Fruit fly (Drosophila melanogaster) S2 (cell line): ENCODE results near the gene CG9270.

Experiments used
- CG8478 ChIP-seq: fragments of >200 bp; optimal IDR thresholded peaks from 2 replicates; lab custom pipeline; 2018
- CTCF ChIP-seq, 2 experiments: fragments of >200 bp; optimal IDR thresholded peaks; 2 replicates each; lab custom pipeline; 2018

The CG9270 gene

DNA sequence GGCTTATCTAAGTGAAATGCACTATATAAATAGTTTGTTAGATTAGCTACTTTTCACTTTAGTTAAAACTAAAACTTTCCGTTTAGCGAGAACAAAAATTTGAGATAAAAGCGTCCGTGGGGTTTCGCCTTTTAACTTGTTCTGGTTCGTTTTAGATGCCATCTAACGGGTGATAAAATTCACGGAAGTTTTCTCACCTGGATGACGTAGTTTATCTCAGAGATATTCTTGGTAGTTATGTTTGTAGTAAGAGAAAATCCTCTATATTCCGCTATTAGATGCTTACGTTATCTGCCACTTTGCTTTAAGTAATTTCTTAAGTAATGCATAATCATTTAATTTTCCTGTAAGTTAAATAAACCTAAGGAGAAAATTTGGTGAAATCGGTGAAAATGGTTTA is at the start of gene CG9270:
Gene CG9270 (minus strand): TSS at position 101 of the 400 bp plus-strand sequence.
- TF ChIP-seq CG8478 (lab: Kevin White, UChicago) (no peak), CTCF (optimal IDR thresholded peaks at IDR 0.05; lab: Kevin White, UChicago) (no peak)

DNA sequence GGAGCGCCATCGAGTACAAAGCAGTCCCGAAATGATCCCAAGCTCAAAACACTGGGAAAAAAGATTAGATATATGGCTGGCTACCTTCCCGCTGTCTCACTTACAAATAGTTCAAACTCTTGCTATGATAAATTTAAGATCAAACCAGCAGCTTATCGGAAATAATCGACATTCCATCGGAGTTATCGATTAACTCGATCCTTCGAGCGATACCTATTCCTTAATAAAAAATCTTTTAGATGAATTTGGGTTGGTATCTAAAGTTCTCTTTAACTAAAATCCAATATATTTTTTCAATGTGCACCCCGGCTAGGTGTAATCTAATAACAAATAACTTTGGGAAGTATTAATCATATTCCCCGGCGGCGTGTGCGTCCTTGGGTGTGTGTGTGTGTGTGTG is 48.3 kb upstream of the CG9270 start:
- TF ChIP-seq CG8478 (lab: Kevin White, UChicago) (no peak), CTCF (optimal IDR thresholded peaks at IDR 0.05; lab: Kevin White, UChicago) (no peak)

DNA sequence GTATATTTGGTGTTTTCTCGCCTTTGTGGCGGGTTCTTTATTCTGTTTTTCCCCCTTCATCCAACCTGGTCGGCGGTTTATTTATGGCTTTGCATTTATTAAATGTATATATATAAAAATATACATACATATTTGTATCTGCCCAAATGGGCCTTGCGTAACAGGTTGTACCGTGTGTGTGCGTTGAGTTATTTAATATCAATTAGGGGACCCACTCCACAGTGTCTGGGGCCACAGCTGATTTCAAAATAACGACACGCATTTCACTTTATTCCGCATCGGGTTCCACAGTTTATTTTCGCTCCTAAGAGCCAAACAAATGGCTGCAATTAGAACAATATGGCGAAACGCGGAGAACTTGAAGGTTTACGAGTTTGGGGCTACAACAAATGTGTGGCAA is 41.7 kb upstream of the CG9270 start:
- TF ChIP-seq CG8478 (lab: Kevin White, UChicago) (no peak), CTCF (optimal IDR thresholded peaks at IDR 0.05; lab: Kevin White, UChicago) (no peak)

DNA sequence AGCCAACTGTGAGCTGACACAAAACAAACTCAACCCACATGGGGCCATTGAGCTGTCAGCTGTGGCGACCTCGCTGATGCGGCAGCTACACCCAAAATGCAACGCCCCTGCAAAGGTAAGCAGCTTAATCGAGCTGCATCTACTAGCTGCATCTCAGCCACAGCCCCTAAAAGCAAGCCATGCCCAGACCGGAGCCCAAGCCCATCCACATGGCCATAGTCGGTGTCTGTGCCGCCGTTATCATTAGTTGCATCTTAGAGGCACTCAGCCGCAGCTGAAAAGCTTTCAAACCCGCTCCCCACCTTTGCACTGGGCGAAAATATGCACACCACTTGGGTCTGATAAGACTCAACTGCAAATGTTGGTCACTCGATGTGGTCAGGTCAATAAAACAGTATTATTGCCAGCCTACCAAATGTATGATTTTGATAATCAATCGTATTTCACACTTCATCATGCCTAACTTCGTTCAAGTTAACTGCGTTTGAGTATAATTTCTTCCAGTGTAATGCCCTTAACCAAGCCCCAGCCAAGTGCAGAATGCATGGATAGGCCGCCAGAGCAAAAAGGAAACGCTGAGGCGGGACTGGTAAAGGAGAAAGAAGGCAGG is 40.2 kb upstream of the CG9270 start:
- TF ChIP-seq CG8478 (lab: Kevin White, UChicago) (no peak), CTCF (optimal IDR thresholded peaks at IDR 0.05; lab: Kevin White, UChicago) (no peak)

DNA sequence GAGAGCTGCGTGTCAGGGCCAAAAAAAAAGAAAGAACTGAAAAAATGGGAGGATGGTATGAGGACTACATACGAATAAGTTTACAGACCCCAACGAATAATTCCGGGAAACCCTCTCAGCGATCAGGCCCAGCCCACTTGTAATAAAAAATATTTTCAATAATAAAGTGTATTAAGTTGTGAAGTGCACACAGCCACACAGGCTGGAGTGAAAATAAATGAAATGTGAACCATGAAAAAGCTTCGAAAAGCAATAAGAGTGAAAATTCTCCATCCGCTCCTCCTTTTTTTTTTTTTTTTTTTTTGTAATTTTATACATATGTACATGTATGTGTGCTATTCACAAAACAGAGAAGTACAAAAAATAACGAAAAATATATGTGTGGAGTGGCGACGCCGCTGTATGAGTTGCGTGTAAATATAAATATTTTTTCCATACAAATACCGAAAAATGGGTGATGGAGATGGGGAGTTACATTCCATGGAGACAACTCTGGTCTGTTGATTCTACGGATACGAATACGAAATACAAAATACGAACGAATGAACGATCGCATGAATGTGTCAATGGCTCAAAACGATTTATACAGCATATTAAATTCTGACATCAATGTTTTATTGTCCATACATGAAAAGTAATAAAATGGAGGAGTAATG is 37.9 kb upstream of the CG9270 start:
- TF ChIP-seq CG8478 (lab: Kevin White, UChicago): no peak
- TF ChIP-seq CTCF (optimal IDR thresholded peaks at IDR 0.05; lab: Kevin White, UChicago): no peak

DNA sequence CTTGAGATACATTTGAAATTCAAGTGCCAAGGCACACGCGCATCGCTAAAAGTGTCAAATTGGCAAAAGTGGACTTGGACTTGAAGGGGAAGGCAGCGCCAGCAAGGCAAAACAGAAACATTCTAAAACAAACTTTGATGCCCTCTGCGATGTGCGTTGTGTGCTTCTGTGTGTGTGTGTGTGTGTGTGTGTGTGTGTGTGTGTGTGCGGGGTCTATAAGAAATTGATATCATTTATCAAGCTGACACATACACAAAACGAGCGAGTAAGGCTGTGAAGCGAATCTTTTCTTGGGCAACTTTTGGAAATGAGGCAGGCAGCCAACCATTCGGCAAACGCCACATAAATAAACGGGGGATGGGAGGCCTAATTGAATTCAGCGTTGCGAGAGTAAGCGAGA is 36.9 kb upstream of the CG9270 start:
- no peak for TF ChIP-seq CG8478 (lab: Kevin White, UChicago)
- TF ChIP-seq CTCF (optimal IDR thresholded peaks at IDR 0.05; lab: Kevin White, UChicago): no peak

DNA sequence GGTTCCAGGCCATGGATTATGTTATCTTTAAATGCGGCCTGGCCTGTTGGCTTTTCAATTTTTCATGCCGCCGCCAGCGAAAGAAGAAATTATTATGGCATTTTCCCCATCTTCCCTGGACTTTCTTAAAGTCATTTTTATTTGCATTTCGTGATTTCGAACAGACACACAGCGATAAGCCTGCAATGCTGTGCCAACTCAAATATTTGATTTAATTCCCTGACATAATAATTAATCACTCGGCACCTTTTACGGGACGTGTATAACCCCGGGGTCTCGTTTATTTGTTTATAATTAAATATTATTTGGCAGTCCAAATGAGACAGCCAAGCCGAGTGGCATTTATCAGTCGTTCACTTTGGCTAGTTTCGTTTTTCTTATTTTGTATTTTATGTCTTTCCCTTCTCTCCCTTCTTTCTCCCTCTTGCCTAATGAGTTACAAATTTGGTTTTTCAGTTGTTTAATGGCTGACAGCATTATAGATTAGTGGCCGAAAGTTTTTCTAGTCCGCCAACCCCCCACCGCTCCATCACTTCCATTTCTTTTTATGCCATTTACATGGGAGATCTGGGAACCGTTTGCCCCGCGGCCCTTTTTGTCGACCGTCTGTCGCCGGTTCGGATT is 35.9 kb upstream of the CG9270 start:
- TF ChIP-seq CTCF (optimal IDR thresholded peaks at IDR 0.05; lab: Kevin White, UChicago) (no peak), CG8478 (lab: Kevin White, UChicago) (no peak)

DNA sequence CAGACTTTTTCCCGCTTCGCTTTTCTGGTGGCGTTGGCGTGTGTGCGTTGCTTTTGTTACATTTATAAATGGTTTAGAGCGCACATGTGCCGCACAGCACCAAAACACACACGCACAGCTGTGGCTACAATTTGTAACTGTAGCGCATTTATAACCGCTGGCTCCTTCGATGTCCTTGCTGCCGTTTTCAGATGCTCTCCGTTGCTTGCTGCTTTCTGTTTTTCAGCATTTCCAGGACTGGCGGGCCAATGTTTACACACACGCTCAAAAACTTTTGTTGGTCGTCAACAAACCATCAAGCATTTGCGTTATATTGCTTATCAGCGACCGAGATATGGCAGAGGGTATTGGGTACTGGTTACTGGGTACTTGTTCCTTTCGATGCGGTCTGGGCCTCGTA is 34.8 kb upstream of the CG9270 start:
- no peak for TF ChIP-seq CTCF (optimal IDR thresholded peaks at IDR 0.05; lab: Kevin White, UChicago)
- TF ChIP-seq CG8478 (lab: Kevin White, UChicago): no peak

DNA sequence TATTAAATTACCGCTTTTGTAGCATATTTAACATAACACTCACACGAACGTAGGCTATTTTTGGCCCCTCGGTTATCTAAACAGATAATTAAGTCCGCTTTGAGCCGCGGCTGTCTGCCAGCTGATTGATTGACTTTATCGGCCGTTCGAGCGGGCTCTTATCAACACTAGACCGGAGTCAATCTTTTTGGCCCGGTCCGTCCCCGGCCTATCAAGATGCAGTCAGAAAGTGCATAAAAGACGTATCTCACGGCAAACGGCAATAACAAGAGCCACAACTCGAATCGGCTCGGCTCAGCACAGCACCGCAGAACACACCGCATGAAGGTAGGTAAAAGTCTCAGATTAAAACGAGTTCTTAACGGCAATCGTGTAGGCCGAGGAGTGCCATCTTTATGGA is 31.1 kb upstream of the CG9270 start:
- no peak for TF ChIP-seq CTCF (optimal IDR thresholded peaks at IDR 0.05; lab: Kevin White, UChicago)
- no peak for TF ChIP-seq CG8478 (lab: Kevin White, UChicago)

DNA sequence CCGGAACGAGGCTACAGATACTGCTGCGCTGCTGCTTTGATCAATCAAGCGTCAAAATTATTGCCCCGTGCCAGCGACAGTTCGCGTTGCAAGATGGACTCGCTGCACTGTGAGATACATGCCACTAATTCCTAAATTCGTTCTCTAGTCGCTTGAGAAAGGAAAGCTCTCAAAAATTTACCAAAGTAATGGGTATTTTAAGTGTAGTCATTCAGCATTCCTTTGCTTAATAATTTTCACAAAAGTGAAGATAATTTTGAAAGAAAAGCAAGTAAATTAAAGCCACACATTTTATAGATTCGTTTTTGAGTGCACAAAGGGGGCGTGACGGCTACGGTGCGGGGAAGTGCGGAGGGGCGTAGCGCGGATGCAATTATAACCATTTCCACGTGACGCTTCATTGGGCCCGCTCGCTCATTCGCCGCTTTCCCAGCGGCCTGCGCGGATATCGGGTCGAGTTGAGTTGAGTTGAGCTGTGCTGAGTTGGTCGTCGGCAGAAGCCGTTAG is 26.2 kb upstream of the CG9270 start:
- TF ChIP-seq CG8478 (lab: Kevin White, UChicago) (no peak), CTCF (optimal IDR thresholded peaks at IDR 0.05; lab: Kevin White, UChicago) (no peak)

DNA sequence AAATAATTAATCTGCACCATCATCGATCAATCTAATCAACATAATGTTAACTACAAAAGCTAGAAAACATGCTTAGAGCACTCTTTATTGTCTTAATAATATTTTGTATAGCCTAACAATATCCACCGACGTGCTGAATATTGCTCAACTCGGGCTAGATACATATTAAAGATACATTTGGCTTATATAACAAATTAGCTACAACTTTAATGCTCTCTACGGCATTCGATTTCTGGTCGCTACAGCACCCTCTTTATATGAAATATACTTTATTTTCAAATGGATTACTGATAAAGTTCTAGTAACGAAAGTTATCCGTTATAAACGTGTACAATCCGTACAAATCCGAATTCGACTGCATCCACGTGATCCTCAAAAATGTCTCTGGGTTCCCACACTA is 24.1 kb upstream of the CG9270 start:
- TF ChIP-seq CG8478 (lab: Kevin White, UChicago): no peak
- TF ChIP-seq CTCF (optimal IDR thresholded peaks at IDR 0.05; lab: Kevin White, UChicago): no peak

DNA sequence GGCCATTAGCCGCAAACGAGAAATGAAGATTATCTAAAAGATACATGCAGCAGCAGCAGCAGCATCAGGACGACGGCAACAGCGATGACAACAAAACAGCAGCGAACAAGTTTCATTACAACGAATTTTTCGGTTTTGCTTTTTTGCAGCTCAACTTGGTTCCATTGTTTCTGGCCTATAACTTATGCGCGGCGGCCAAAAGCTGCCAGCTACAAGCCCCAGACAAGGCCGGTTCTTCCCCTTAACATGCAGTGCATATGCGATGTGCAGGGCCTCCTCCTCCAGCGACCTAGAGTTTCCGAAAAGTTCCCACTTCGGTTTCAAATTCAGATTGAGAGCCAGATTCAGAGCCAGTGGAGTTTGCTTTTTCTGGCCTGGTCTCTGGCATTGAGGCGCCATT is 23.4 kb upstream of the CG9270 start:
- TF ChIP-seq CG8478 (lab: Kevin White, UChicago) (no peak), CTCF (optimal IDR thresholded peaks at IDR 0.05; lab: Kevin White, UChicago) (no peak)

DNA sequence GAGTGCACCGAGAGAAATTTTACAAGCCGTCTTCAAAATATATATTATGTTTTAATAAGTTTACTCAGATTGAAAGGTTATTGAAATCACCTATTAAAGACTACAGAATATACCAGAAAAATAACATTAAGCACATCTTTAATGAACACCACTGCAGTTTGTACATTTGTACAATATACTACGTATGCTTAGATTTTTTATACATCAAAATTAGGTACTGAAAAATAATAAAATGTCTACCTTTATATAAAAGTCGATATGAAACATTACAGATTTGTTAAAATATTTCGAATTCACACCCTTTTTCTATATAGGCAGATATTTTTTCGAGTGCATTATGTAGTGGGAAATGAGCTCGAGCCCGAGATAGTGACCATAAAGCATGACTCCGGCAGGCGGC is 22.9 kb upstream of the CG9270 start:
- TF ChIP-seq CTCF (optimal IDR thresholded peaks at IDR 0.05; lab: Kevin White, UChicago): no peak
- TF ChIP-seq CG8478 (lab: Kevin White, UChicago): no peak

DNA sequence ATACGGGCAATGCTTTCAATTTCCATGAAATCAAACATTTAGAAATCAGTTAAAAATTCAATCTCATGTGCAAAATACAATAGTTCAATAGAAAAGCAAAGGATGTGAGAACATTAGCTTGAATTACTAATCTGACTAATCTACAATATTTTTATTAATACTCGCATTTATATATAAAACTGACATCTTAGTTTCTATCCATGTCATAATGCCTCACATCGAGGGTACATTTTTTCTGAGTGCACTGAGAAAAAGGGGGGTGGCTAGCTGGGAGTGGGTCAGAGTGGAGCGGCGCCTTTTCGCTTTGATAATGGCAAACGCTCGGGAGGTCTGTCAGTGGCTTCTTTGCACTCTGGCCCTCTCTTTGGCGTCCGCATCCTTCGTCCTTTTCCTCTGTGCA is 17.4 kb upstream of the CG9270 start:
- TF ChIP-seq CTCF (optimal IDR thresholded peaks at IDR 0.05; lab: Kevin White, UChicago) (no peak), CG8478 (lab: Kevin White, UChicago) (no peak)

DNA sequence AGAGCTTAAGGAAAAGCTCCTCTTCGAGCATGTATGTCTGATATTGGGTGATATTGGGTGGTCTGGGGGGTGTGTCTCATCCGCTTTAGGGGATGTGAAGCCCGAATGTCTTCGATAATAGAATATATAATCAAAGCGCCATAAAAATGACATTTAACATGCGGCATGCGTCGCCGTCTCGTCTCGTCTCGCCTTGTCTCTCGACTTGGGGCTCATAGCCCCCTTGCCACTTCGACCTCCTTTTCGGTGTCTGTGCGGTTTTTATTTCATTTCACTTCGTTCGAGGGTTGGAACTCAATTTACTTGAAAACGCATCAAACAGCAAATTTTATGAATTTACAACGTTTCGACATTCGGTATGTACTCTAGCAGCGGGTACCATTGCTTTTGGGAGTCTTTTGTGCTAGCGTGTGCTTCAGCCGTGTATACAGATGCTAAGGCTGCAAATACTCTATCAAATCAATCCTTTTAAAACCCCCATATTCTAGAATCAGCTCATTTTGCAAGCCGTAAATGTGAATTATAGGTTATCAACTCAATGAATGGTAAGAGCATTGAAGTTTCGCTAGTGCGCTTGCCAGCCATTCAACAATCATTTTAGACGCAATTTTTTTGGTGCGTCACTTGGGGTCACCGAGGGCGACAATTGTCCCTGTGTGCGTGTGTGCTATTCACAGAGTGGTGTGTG is 16.7 kb upstream of the CG9270 start:
- TF ChIP-seq CG8478 (lab: Kevin White, UChicago) (no peak), CTCF (optimal IDR thresholded peaks at IDR 0.05; lab: Kevin White, UChicago) (no peak)
